Fruit fly (Drosophila melanogaster): ENCODE measurements around the gene Wnt5.

DNA sequence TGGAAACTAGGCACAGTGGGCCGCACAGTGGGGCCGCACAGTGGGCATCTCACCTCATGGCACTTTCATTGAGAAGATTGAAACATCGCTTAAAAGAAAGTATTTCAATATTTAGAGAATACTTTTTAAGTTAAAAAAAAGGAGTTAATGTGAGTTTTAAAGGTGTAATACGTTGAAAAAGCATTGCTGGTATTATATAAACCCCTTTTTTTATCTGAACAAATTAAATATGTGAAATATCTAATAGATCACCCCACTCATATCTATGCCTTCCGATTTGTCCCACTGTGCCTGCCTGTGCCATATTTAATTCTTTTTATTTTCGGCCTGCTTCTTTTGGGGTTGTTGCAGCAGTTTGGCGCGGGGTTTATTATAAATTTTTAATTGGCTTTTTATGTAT is 28.1 kb upstream of the Wnt5 start:
- TF ChIP-seq CG14655 (GFP tag; optimal IDR thresholded peaks at IDR 0.05) (no peak), CG12605 (GFP tag; IDR thresholded peaks at IDR 0.05) (no peak), CG15710 (tag; optimal IDR thresholded peaks at IDR 0.05) (peak; percentile 22), fd96Ca (GFP tag; IDR thresholded peaks at IDR 0.05) (no peak), CG34367 (tag; optimal IDR thresholded peaks at IDR 0.05) (peak; percentile 13), CG8159 (tag; optimal IDR thresholded peaks at IDR 0.05) (peak; percentile 25), Ets98B (GFP tag; IDR thresholded peaks at IDR 0.05) (no peak)
